Worm (Caenorhabditis elegans) whole organism, late embryonic: ENCODE results near the gene F53H4.3.

ENCODE experiments used
- F13H6.1 ChIP-seq: sonication (generic microtip); optimal IDR thresholded peaks from 2 replicates; lab custom pipeline; 2016; ENCODE audit warnings: missing genetic modification characterization, missing compliant biosample characterization
- K02D7.2 ChIP-seq: sonication (generic microtip); optimal IDR thresholded peaks from 2 replicates; lab custom pipeline; 2017; ENCODE audit warnings: mild to moderate bottlenecking, missing genetic modification characterization, missing compliant biosample characterization
- ahr-1 ChIP-seq: sonication (generic microtip); optimal IDR thresholded peaks from 2 replicates; lab custom pipeline; 2016; ENCODE audit warnings: missing genetic modification characterization, missing compliant biosample characterization
- ceh-14 ChIP-seq: sonication (generic microtip); optimal IDR thresholded peaks from 2 replicates; lab custom pipeline; 2016; ENCODE audit warnings: missing genotype, missing genetic modification characterization, missing compliant biosample characterization
- ceh-18 ChIP-seq: sonication (generic microtip); optimal IDR thresholded peaks from 2 replicates; lab custom pipeline; 2016; ENCODE audit warnings: missing genetic modification characterization, missing compliant biosample characterization
- ceh-19 ChIP-seq: fragments of 200-800 bp; sonication (Bioruptor generic); optimal IDR thresholded peaks from 2 replicates; lab custom pipeline; 2018; ENCODE audit warnings: mild to moderate bottlenecking, missing genetic modification characterization, missing compliant biosample characterization
- ceh-2 ChIP-seq: sonication (generic microtip); optimal IDR thresholded peaks from 2 replicates; lab custom pipeline; 2016; ENCODE audit warnings: missing genotype, missing genetic modification characterization, missing compliant biosample characterization
- ceh-24 ChIP-seq: sonication (generic microtip); optimal IDR thresholded peaks from 2 replicates; lab custom pipeline; 2016; ENCODE audit warnings: mild to moderate bottlenecking, missing genetic modification characterization, missing compliant biosample characterization
- ceh-30 ChIP-seq: fragments of 150-350 bp; optimal IDR thresholded peaks from 2 replicates; lab custom pipeline; 2014; ENCODE audit warnings: missing biosample characterization, missing genetic modification characterization
- ceh-34 ChIP-seq: sonication (generic microtip); optimal IDR thresholded peaks from 2 replicates; lab custom pipeline; 2016; ENCODE audit warnings: mild to moderate bottlenecking, missing genetic modification characterization, missing compliant biosample characterization
- ceh-6 ChIP-seq: fragments of 200-800 bp; sonication (Bioruptor generic); optimal IDR thresholded peaks from 2 replicates; lab custom pipeline; 2018; ENCODE audit warnings: mild to moderate bottlenecking, missing genetic modification characterization, missing compliant biosample characterization
- ceh-9 ChIP-seq: sonication (generic microtip); optimal IDR thresholded peaks from 2 replicates; lab custom pipeline; 2016; ENCODE audit warnings: mild to moderate bottlenecking, missing genetic modification characterization, inconsistent platforms, missing compliant biosample characterization
- dmd-4 ChIP-seq: sonication (generic microtip); optimal IDR thresholded peaks from 2 replicates; lab custom pipeline; 2016; ENCODE audit warnings: borderline replicate concordance, missing genetic modification characterization, missing compliant biosample characterization
- dve-1 ChIP-seq: sonication (generic microtip); optimal IDR thresholded peaks from 2 replicates; lab custom pipeline; 2017; ENCODE audit warnings: antibody characterized with exemption, mild to moderate bottlenecking, missing genetic modification characterization, missing compliant biosample characterization
- elt-2 ChIP-seq: sonication (generic microtip); optimal IDR thresholded peaks from 2 replicates; lab custom pipeline; 2016; ENCODE audit warnings: missing genetic modification reagents, missing genetic modification characterization, missing compliant biosample characterization
- elt-4 ChIP-seq: sonication (generic microtip); optimal IDR thresholded peaks from 2 replicates; lab custom pipeline; 2016; ENCODE audit warnings: missing genetic modification characterization, missing compliant biosample characterization
- ets-4 ChIP-seq: sonication (generic microtip); optimal IDR thresholded peaks from 2 replicates; lab custom pipeline; 2016; ENCODE audit warnings: missing genetic modification characterization, missing compliant biosample characterization
- fax-1 ChIP-seq: sonication (generic microtip); optimal IDR thresholded peaks from 2 replicates; lab custom pipeline; 2016; ENCODE audit warnings: missing genotype, missing genetic modification characterization, missing compliant biosample characterization
- fkh-10 ChIP-seq: fragments of 150-350 bp; optimal IDR thresholded peaks from 2 replicates; lab custom pipeline; 2014; ENCODE audit warnings: missing biosample characterization, missing genetic modification reagents, missing genetic modification characterization
- hlh-13 ChIP-seq: fragments of 200-800 bp; sonication (Bioruptor generic); optimal IDR thresholded peaks from 2 replicates; lab custom pipeline; 2018; ENCODE audit warnings: mild to moderate bottlenecking, missing genetic modification characterization, missing compliant biosample characterization
- hlh-15 ChIP-seq: sonication (generic microtip); optimal IDR thresholded peaks from 2 replicates; lab custom pipeline; 2016; ENCODE audit warnings: missing genetic modification characterization, missing compliant biosample characterization
- hlh-30 ChIP-seq: sonication (generic microtip); optimal IDR thresholded peaks from 2 replicates; lab custom pipeline; 2017; ENCODE audit warnings: antibody characterized with exemption, missing genetic modification characterization, missing compliant biosample characterization; ENCODE audit not compliant: insufficient read depth
- hlh-6 ChIP-seq: sonication (generic microtip); optimal IDR thresholded peaks from 2 replicates; lab custom pipeline; 2016; ENCODE audit warnings: missing genotype, missing genetic modification characterization, missing compliant biosample characterization
- hlh-8 ChIP-seq: sonication (generic microtip); optimal IDR thresholded peaks from 2 replicates; lab custom pipeline; 2016; ENCODE audit warnings: missing genotype, missing genetic modification characterization, missing compliant biosample characterization
- lin-11 ChIP-seq: fragments of 200-800 bp; sonication (Bioruptor generic); optimal IDR thresholded peaks from 2 replicates; lab custom pipeline; 2018; ENCODE audit warnings: mild to moderate bottlenecking, missing genetic modification characterization, missing compliant biosample characterization
- madf-2 ChIP-seq: sonication (generic microtip); optimal IDR thresholded peaks from 2 replicates; lab custom pipeline; 2017; ENCODE audit warnings: missing genetic modification characterization, missing compliant biosample characterization
- nfya-1 ChIP-seq: sonication (generic microtip); optimal IDR thresholded peaks from 2 replicates; lab custom pipeline; 2017; ENCODE audit warnings: missing genetic modification characterization, mild to moderate bottlenecking, missing compliant biosample characterization, antibody characterized with exemption, moderate library complexity
- nhr-232 ChIP-seq: sonication (generic microtip); optimal IDR thresholded peaks from 2 replicates; lab custom pipeline; 2016; ENCODE audit warnings: missing genetic modification characterization, missing compliant biosample characterization
- pat-9 ChIP-seq: fragments of 200-800 bp; sonication (Bioruptor generic); optimal IDR thresholded peaks from 2 replicates; lab custom pipeline; 2018; ENCODE audit warnings: mild to moderate bottlenecking, missing genetic modification characterization, moderate library complexity, missing compliant biosample characterization
- pha-2 ChIP-seq: sonication (generic microtip); optimal IDR thresholded peaks from 2 replicates; lab custom pipeline; 2017; ENCODE audit warnings: mild to moderate bottlenecking, missing genetic modification characterization, missing compliant biosample characterization
- pros-1 ChIP-seq: fragments of 150-350 bp; optimal IDR thresholded peaks from 2 replicates; lab custom pipeline; 2014; ENCODE audit warnings: missing biosample characterization, missing genetic modification reagents, missing genetic modification characterization
- ref-2 ChIP-seq: sonication (generic microtip); optimal IDR thresholded peaks from 2 replicates; lab custom pipeline; 2016; ENCODE audit warnings: missing genetic modification characterization, missing compliant biosample characterization
- sdc-2 ChIP-seq: sonication (generic microtip); optimal IDR thresholded peaks from 2 replicates; lab custom pipeline; 2016; ENCODE audit warnings: missing genotype, missing genetic modification characterization, missing compliant biosample characterization
- sox-2 ChIP-seq: fragments of 200-800 bp; sonication (Bioruptor generic); IDR thresholded peaks from 2 replicates; pipeline ENCODE4 v1.3.6; 2022; ENCODE audit warnings: missing genetic modification reagents, missing genetic modification characterization, missing compliant biosample characterization
- sox-4 ChIP-seq: sonication (generic microtip); optimal IDR thresholded peaks from 2 replicates; lab custom pipeline; 2017; ENCODE audit warnings: mild to moderate bottlenecking, missing genetic modification characterization, inconsistent platforms, missing compliant biosample characterization
- tbx-2 ChIP-seq: sonication (generic microtip); optimal IDR thresholded peaks from 2 replicates; lab custom pipeline; 2016; ENCODE audit warnings: missing genetic modification characterization, missing compliant biosample characterization
- unc-3 ChIP-seq, 2 experiments: fragments of 200-800 bp in 1 of 2; sonication (Bioruptor generic) in 1 of 2; sonication (generic microtip) in 1 of 2; conservative IDR thresholded peaks in 1 of 2; optimal IDR thresholded peaks in 1 of 2; 2 replicates each; pipeline versions ENCODE4 v1.3.6 to Lab custom; 2016 to 2022; ENCODE audit warnings: missing compliant biosample characterization in 2 of 2, missing genetic modification characterization in 2 of 2, missing genetic modification reagents in 1 of 2
- unc-42 ChIP-seq: sonication (generic microtip); optimal IDR thresholded peaks from 2 replicates; lab custom pipeline; 2016; ENCODE audit warnings: missing genotype, missing genetic modification characterization, missing compliant biosample characterization
- unc-86 ChIP-seq: sonication (generic microtip); optimal IDR thresholded peaks from 2 replicates; lab custom pipeline; 2016; ENCODE audit warnings: missing genetic modification characterization, missing compliant biosample characterization
- zip-5 ChIP-seq: sonication (generic microtip); optimal IDR thresholded peaks from 2 replicates; lab custom pipeline; 2016; ENCODE audit warnings: missing genetic modification characterization, missing compliant biosample characterization

F53H4.3 gene

ce11 chrX:15901214-15901613 lies 13.8 kb upstream of the F53H4.3 start:
- TF ChIP-seq unc-86 (tag; lab: Kevin White, UChicago) (no peak), unc-3 (GFP tag; conservative IDR thresholded peaks at IDR 0.05; lab: Robert Waterston, UW) (no peak), unc-3 (tag; optimal IDR thresholded peaks at IDR 0.05; lab: Kevin White, UChicago) (no peak), ahr-1 (tag; lab: Kevin White, UChicago) (no peak), lin-11 (tag; lab: Kevin White, UChicago) (no peak), F13H6.1 (no peak), hlh-30 (no peak), ceh-30 (tag; lab: Kevin White, UChicago) (no peak), hlh-13 (GFP tag; lab: Kevin White, UChicago) (no peak), ceh-19 (no peak), ceh-14 (tag; lab: Kevin White, UChicago) (no peak), ets-4 (tag; lab: Kevin White, UChicago) (no peak)

DNA sequence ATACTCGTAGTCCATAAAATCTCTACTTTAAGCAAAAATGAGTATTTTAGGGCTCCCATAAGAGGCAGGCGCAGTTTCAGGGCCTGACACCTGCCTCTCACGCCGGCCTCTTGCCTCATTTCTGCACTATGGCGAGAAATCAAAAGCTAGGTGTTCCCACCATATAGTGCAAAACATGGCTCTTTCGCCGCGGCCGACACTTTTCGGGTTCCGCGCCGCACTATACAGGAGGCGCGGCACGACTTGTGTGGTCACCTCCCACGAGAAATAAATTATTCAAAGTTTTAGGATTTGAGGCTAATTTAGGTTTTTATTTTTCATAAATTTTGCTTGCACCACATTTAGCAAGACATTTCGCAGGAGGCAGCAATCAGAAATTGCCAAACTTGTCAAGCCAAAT lies 5.1 kb upstream of the F53H4.3 start:
- no peak for TF ChIP-seq unc-3 (GFP tag; conservative IDR thresholded peaks at IDR 0.05; lab: Robert Waterston, UW)
- TF ChIP-seq unc-3 (tag; optimal IDR thresholded peaks at IDR 0.05; lab: Kevin White, UChicago), result no peak
- no peak for TF ChIP-seq hlh-30
- no peak for TF ChIP-seq dmd-4 (tag; lab: Kevin White, UChicago)
- TF ChIP-seq, all 69 proteins: peak for 0

ce11 chrX:15887989-15888388 lies 594 bp upstream of the F53H4.3 start:
- TF ChIP-seq hlh-6 (tag; lab: Kevin White, UChicago) (no peak), ceh-6 (GFP tag; lab: Kevin White, UChicago) (no peak), ets-4 (tag; lab: Kevin White, UChicago) (no peak), tbx-2 (tag; lab: Kevin White, UChicago) (no peak), pat-9 (no peak), ceh-9 (tag; lab: Kevin White, UChicago) (no peak), ref-2 (tag; lab: Kevin White, UChicago) (no peak)

- TF ChIP-seq sox-4 (tag; lab: Kevin White, UChicago) (no peak), fkh-10 (no peak), zip-5 (tag; lab: Kevin White, UChicago) (no peak), nhr-232 (tag; lab: Kevin White, UChicago) (no peak), pros-1 (tag; lab: Kevin White, UChicago) (no peak), elt-4 (no peak), ceh-2 (no peak), sox-2 (GFP tag; lab: Robert Waterston, UW) (no peak), hlh-6 (tag; lab: Kevin White, UChicago) (no peak), dve-1 (no peak), sdc-2 (no peak), K02D7.2 (tag; lab: Kevin White, UChicago) (no peak), hlh-15 (tag; lab: Kevin White, UChicago) (no peak), fax-1 (no peak), elt-2 (tag; lab: Kevin White, UChicago) (no peak), dmd-4 (tag; lab: Kevin White, UChicago) (no peak)
Observed at ce11 chrX:15884478-15884877, 2.9 kb downstream of the F53H4.3 start.

ce11 chrX:15881027-15881426 lies 6.4 kb downstream of the F53H4.3 start:
- no peak for TF ChIP-seq ets-4 (tag; lab: Kevin White, UChicago)
- TF ChIP-seq elt-2 (tag; lab: Kevin White, UChicago), result no peak
- TF ChIP-seq ceh-6 (GFP tag; lab: Kevin White, UChicago), result no peak
- no peak for TF ChIP-seq fax-1
- TF ChIP-seq ceh-24 (tag; lab: Kevin White, UChicago), result no peak
- no peak for TF ChIP-seq ceh-18 (tag; lab: Kevin White, UChicago)
- no peak for TF ChIP-seq hlh-8
- no peak for TF ChIP-seq ahr-1 (tag; lab: Kevin White, UChicago)
- peak; percentile 54 for TF ChIP-seq ceh-34
- peak; percentile 29 for TF ChIP-seq pha-2 (tag; lab: Kevin White, UChicago)
- peak; percentile 26 for TF ChIP-seq ref-2 (tag; lab: Kevin White, UChicago)
- no peak for TF ChIP-seq fkh-10
- TF ChIP-seq nfya-1 (tag; lab: Kevin White, UChicago), result no peak
- no peak for TF ChIP-seq madf-2 (tag; lab: Kevin White, UChicago)
- no peak for TF ChIP-seq unc-42
